In genomic region chr3R:30734576-30734975, dm6 we compare ENCODE assay signal across 1 fruit fly cellular context.
TF ChIP-seq lines count a peak whose summit lies in the region.

No protein-coding gene starts in this region.

TF ChIP-seq in whole organism, embryonic, 481 proteins besides CTCF, POLR2A, EP300 and RAD21 (continued from another document and continues in another):
- no peak for TF ChIP-seq Fer3 (tag; optimal IDR thresholded peaks at IDR 0.05; lab: Kevin White, UChicago)
- TF ChIP-seq Lpt (GFP tag; optimal IDR thresholded peaks at IDR 0.05; lab: Kevin White, UChicago), result no peak
- peak; percentile 37; the same call in 1 of the 2 replicates for TF ChIP-seq H2.0 (GFP tag; IDR thresholded peaks at IDR 0.05; lab: Robert Waterston, UW)
- TF ChIP-seq Trl (optimal IDR thresholded peaks at IDR 0.05; lab: Kevin White, UChicago), result no peak
- no peak for TF ChIP-seq Trl (GFP tag; optimal IDR thresholded peaks at IDR 0.05; lab: Kevin White, UChicago)
- TF ChIP-seq insv (GFP tag; optimal IDR thresholded peaks at IDR 0.05; lab: Kevin White, UChicago), result no peak
- TF ChIP-seq CG10979 (tag; optimal IDR thresholded peaks at IDR 0.05; lab: Kevin White, UChicago), result peak; percentile 71
- peak; percentile 56 for TF ChIP-seq CG10267 (tag; optimal IDR thresholded peaks at IDR 0.05; lab: Kevin White, UChicago)
- no peak for TF ChIP-seq CG1529 (GFP tag; optimal IDR thresholded peaks at IDR 0.05; lab: Kevin White, UChicago)
- no peak for TF ChIP-seq CG4404 (GFP tag; IDR thresholded peaks at IDR 0.05; lab: Robert Waterston, UW)
- no peak for TF ChIP-seq CG5245 (GFP tag; optimal IDR thresholded peaks at IDR 0.05; lab: Kevin White, UChicago)
- no peak for TF ChIP-seq wek (GFP tag; optimal IDR thresholded peaks at IDR 0.05; lab: Kevin White, UChicago)
- no peak for TF ChIP-seq Hmx (GFP tag; optimal IDR thresholded peaks at IDR 0.05; lab: Kevin White, UChicago)
- TF ChIP-seq Gug (GFP tag; IDR thresholded peaks at IDR 0.05; lab: Robert Waterston, UW), result 0 out of 4 replicates have a peak, but pooled peaks have one; percentile 15
- TF ChIP-seq CG11504 (tag; optimal IDR thresholded peaks at IDR 0.05; lab: Kevin White, UChicago), result peak; percentile 33
- peak; percentile 38 for TF ChIP-seq gsb-n (tag; optimal IDR thresholded peaks at IDR 0.05; lab: Kevin White, UChicago)
- TF ChIP-seq CG2199 (GFP tag; IDR thresholded peaks at IDR 0.05; lab: Robert Waterston, UW), result no peak
- TF ChIP-seq gt (GFP tag; IDR thresholded peaks at IDR 0.05; lab: Robert Waterston, UW), result no peak
- peak; percentile 53 for TF ChIP-seq CG14710 (tag; optimal IDR thresholded peaks at IDR 0.05; lab: Kevin White, UChicago)
- no peak for TF ChIP-seq cg (GFP tag; optimal IDR thresholded peaks at IDR 0.05; lab: Kevin White, UChicago)
- TF ChIP-seq BEAF-32 (GFP tag; optimal IDR thresholded peaks at IDR 0.05; lab: Kevin White, UChicago), result no peak
- TF ChIP-seq CG18764 (GFP tag; optimal IDR thresholded peaks at IDR 0.05; lab: Kevin White, UChicago), result peak; percentile 8
- peak; percentile 32 for TF ChIP-seq Xbp1 (GFP tag; optimal IDR thresholded peaks at IDR 0.05; lab: Kevin White, UChicago)
- TF ChIP-seq sna (GFP tag; IDR thresholded peaks at IDR 0.05; lab: Robert Waterston, UW; ENCODE audit: partially characterized antibody), result no peak
- no peak for TF ChIP-seq CG3726 (GFP tag; IDR thresholded peaks at IDR 0.05; lab: Robert Waterston, UW)
- no peak for TF ChIP-seq dm (GFP tag; optimal IDR thresholded peaks at IDR 0.05; lab: Kevin White, UChicago)
- no peak for TF ChIP-seq CG14050 (GFP tag; IDR thresholded peaks at IDR 0.05; lab: Robert Waterston, UW)
- TF ChIP-seq CG31224 (GFP tag; IDR thresholded peaks at IDR 0.05; lab: Robert Waterston, UW), result no peak
- TF ChIP-seq CG33557 (GFP tag; optimal IDR thresholded peaks at IDR 0.05; lab: Kevin White, UChicago), result peak; percentile 34
- no peak for TF ChIP-seq kni (GFP tag; optimal IDR thresholded peaks at IDR 0.05; lab: Kevin White, UChicago)
- TF ChIP-seq Bdp1 (GFP tag; optimal IDR thresholded peaks at IDR 0.05; lab: Kevin White, UChicago), result no peak
- 0 out of 3 replicates have a peak, but pooled peaks have one; percentile 20 for TF ChIP-seq tgo (GFP tag; IDR thresholded peaks at IDR 0.05; lab: Robert Waterston, UW)
- no peak for TF ChIP-seq CG6791 (GFP tag; IDR thresholded peaks at IDR 0.05; lab: Robert Waterston, UW; ENCODE audit: partially characterized antibody)
- TF ChIP-seq pfk (GFP tag; optimal IDR thresholded peaks at IDR 0.05; lab: Kevin White, UChicago), result no peak
- 0 out of 2 replicates have a peak, but pooled peaks have one; percentile 13 for TF ChIP-seq wor (GFP tag; IDR thresholded peaks at IDR 0.05; lab: Robert Waterston, UW)
- TF ChIP-seq Bgb (GFP tag; IDR thresholded peaks at IDR 0.05; lab: Robert Waterston, UW; ENCODE audit: partially characterized antibody), result no peak
- TF ChIP-seq D19B (GFP tag; optimal IDR thresholded peaks at IDR 0.05; lab: Kevin White, UChicago), result no peak
- no peak for TF ChIP-seq prd (optimal IDR thresholded peaks at IDR 0.05; lab: Kevin White, UChicago)
- peak; percentile 48; the same call in 2 of the 3 replicates for TF ChIP-seq prd (GFP tag; IDR thresholded peaks at IDR 0.05; lab: Robert Waterston, UW)
- no peak for TF ChIP-seq CG12071 (GFP tag; optimal IDR thresholded peaks at IDR 0.05; lab: Kevin White, UChicago)
- no peak for TF ChIP-seq CG14860 (GFP tag; IDR thresholded peaks at IDR 0.05; lab: Robert Waterston, UW; ENCODE audit: partially characterized antibody)
- no peak for TF ChIP-seq HmgD (GFP tag; optimal IDR thresholded peaks at IDR 0.05; lab: Kevin White, UChicago)
- no peak for TF ChIP-seq usp (GFP tag; optimal IDR thresholded peaks at IDR 0.05; lab: Kevin White, UChicago)
- no peak for TF ChIP-seq Dp (GFP tag; optimal IDR thresholded peaks at IDR 0.05; lab: Kevin White, UChicago)
- peak; percentile 75 for TF ChIP-seq sens (GFP tag; lab: Kevin White, UChicago)
- TF ChIP-seq nmo (GFP tag; optimal IDR thresholded peaks at IDR 0.05; lab: Kevin White, UChicago), result peak; percentile 68
- no peak for TF ChIP-seq CG6683 (GFP tag; optimal IDR thresholded peaks at IDR 0.05; lab: Kevin White, UChicago)
- TF ChIP-seq ind (GFP tag; optimal IDR thresholded peaks at IDR 0.05; lab: Kevin White, UChicago), result no peak
- TF ChIP-seq GATAe (GFP tag; conservative IDR thresholded peaks at IDR 0.05; lab: Robert Waterston, UW), result no peak
- TF ChIP-seq CHES-1-like (GFP tag; optimal IDR thresholded peaks at IDR 0.05; lab: Kevin White, UChicago), result no peak
- TF ChIP-seq otp (GFP tag; IDR thresholded peaks at IDR 0.05; lab: Robert Waterston, UW), result no peak
- no peak for TF ChIP-seq CG11398 (GFP tag; optimal IDR thresholded peaks at IDR 0.05; lab: Kevin White, UChicago)
- peak; percentile 32; the same call in 1 of the 2 replicates for TF ChIP-seq CG10366 (GFP tag; IDR thresholded peaks at IDR 0.05; lab: Robert Waterston, UW)
- no peak for TF ChIP-seq Ets65A (GFP tag; lab: Kevin White, UChicago)
- TF ChIP-seq CG2875 (GFP tag; optimal IDR thresholded peaks at IDR 0.05; lab: Kevin White, UChicago), result no peak
- 0 out of 3 replicates have a peak, but pooled peaks have one; percentile 35 for TF ChIP-seq gce (GFP tag; IDR thresholded peaks at IDR 0.05; lab: Robert Waterston, UW)
- TF ChIP-seq sob (GFP tag; IDR thresholded peaks at IDR 0.05; lab: Robert Waterston, UW), result no peak
- TF ChIP-seq CG10543 (GFP tag; optimal IDR thresholded peaks at IDR 0.05; lab: Kevin White, UChicago), result no peak
- TF ChIP-seq vfl (GFP tag; optimal IDR thresholded peaks at IDR 0.05; lab: Kevin White, UChicago), result no peak
- TF ChIP-seq CG10565 (GFP tag; optimal IDR thresholded peaks at IDR 0.05; lab: Kevin White, UChicago), result no peak
- TF ChIP-seq CG2678 (tag; optimal IDR thresholded peaks at IDR 0.05; lab: Kevin White, UChicago), result peak; percentile 45
- no peak for TF ChIP-seq Awh (GFP tag; IDR thresholded peaks at IDR 0.05; lab: Robert Waterston, UW)
- TF ChIP-seq CG8281 (tag; optimal IDR thresholded peaks at IDR 0.05; lab: Kevin White, UChicago), result no peak
- no peak for TF ChIP-seq grn (GFP tag; optimal IDR thresholded peaks at IDR 0.05; lab: Kevin White, UChicago)
- no peak for TF ChIP-seq Oaz (GFP tag; IDR thresholded peaks at IDR 0.05; lab: Robert Waterston, UW)
- TF ChIP-seq aop (GFP tag; IDR thresholded peaks at IDR 0.05; lab: Robert Waterston, UW), result no peak
- TF ChIP-seq Jarid2 (GFP tag; optimal IDR thresholded peaks at IDR 0.05; lab: Kevin White, UChicago), result no peak
- no peak for TF ChIP-seq HLH4C (GFP tag; IDR thresholded peaks at IDR 0.05; lab: Robert Waterston, UW; ENCODE audit: partially characterized antibody)
- no peak for TF ChIP-seq CG3163 (GFP tag; optimal IDR thresholded peaks at IDR 0.05; lab: Kevin White, UChicago)
- TF ChIP-seq Dref (GFP tag; IDR thresholded peaks at IDR 0.05; lab: Robert Waterston, UW), result no peak
- peak; percentile 49 for TF ChIP-seq Ssrp (tag; optimal IDR thresholded peaks at IDR 0.05; lab: Kevin White, UChicago)
- no peak for TF ChIP-seq run (tag; optimal IDR thresholded peaks at IDR 0.05; lab: Kevin White, UChicago)
- no peak for TF ChIP-seq Sry-δ (GFP tag; optimal IDR thresholded peaks at IDR 0.05; lab: Kevin White, UChicago)
- TF ChIP-seq CG9817 (tag; optimal IDR thresholded peaks at IDR 0.05; lab: Kevin White, UChicago), result no peak
- TF ChIP-seq CG31365 (tag; optimal IDR thresholded peaks at IDR 0.05; lab: Kevin White, UChicago), result no peak
- no peak for TF ChIP-seq Nf-YC (tag; optimal IDR thresholded peaks at IDR 0.05; lab: Kevin White, UChicago)
- TF ChIP-seq Dll (GFP tag; IDR thresholded peaks at IDR 0.05; lab: Robert Waterston, UW; ENCODE audit: partially characterized antibody), result no peak
- TF ChIP-seq E2f1 (GFP tag; IDR thresholded peaks at IDR 0.05; lab: Robert Waterston, UW), result peak; percentile 45
- TF ChIP-seq CG31441 (GFP tag; IDR thresholded peaks at IDR 0.05; lab: Robert Waterston, UW), result peak; percentile 67
- TF ChIP-seq sens-2 (GFP tag; IDR thresholded peaks at IDR 0.05; lab: Robert Waterston, UW), result no peak
- TF ChIP-seq CG8089 (GFP tag; optimal IDR thresholded peaks at IDR 0.05; lab: Kevin White, UChicago), result no peak
- no peak for TF ChIP-seq tup (GFP tag; optimal IDR thresholded peaks at IDR 0.05; lab: Kevin White, UChicago)
- TF ChIP-seq CG10147 (GFP tag; optimal IDR thresholded peaks at IDR 0.05; lab: Kevin White, UChicago), result no peak
- no peak for TF ChIP-seq Nf-YB (GFP tag; optimal IDR thresholded peaks at IDR 0.05; lab: Kevin White, UChicago)
- TF ChIP-seq Dip3 (GFP tag; optimal IDR thresholded peaks at IDR 0.05; lab: Kevin White, UChicago), result no peak
- TF ChIP-seq kay (GFP tag; optimal IDR thresholded peaks at IDR 0.05; lab: Kevin White, UChicago), result no peak
- peak; percentile 46; the same call in 1 of the 2 replicates for TF ChIP-seq CG6689 (GFP tag; IDR thresholded peaks at IDR 0.05; lab: Robert Waterston, UW)
- TF ChIP-seq bigmax (GFP tag; optimal IDR thresholded peaks at IDR 0.05; lab: Kevin White, UChicago), result no peak
- TF ChIP-seq CG9797 (GFP tag; optimal IDR thresholded peaks at IDR 0.05; lab: Kevin White, UChicago), result no peak
- TF ChIP-seq CG14667 (GFP tag; IDR thresholded peaks at IDR 0.05; lab: Robert Waterston, UW), result no peak
- TF ChIP-seq gcm (GFP tag; optimal IDR thresholded peaks at IDR 0.05; lab: Kevin White, UChicago), result peak; percentile 2
- TF ChIP-seq Abd-B (GFP tag; optimal IDR thresholded peaks at IDR 0.05; lab: Kevin White, UChicago), result peak; percentile 49
- TF ChIP-seq CG15269 (tag; optimal IDR thresholded peaks at IDR 0.05; lab: Kevin White, UChicago), result peak; percentile 1
- TF ChIP-seq CG6813 (GFP tag; optimal IDR thresholded peaks at IDR 0.05; lab: Kevin White, UChicago), result no peak
- no peak for TF ChIP-seq Dbx (GFP tag; IDR thresholded peaks at IDR 0.05; lab: Robert Waterston, UW)
- no peak for TF ChIP-seq CG8765 (GFP tag; IDR thresholded peaks at IDR 0.05; lab: Robert Waterston, UW)
- TF ChIP-seq lola (GFP tag; optimal IDR thresholded peaks at IDR 0.05; lab: Kevin White, UChicago), result peak in 1 of 3 experiments; percentile 63
- TF ChIP-seq disco-r (GFP tag; optimal IDR thresholded peaks at IDR 0.05; lab: Kevin White, UChicago), result no peak
- TF ChIP-seq Camta (GFP tag; optimal IDR thresholded peaks at IDR 0.05; lab: Kevin White, UChicago), result no peak
- TF ChIP-seq croc (GFP tag; conservative IDR thresholded peaks at IDR 0.05; lab: Robert Waterston, UW), result peak; percentile 21; the same call in 1 of the 3 replicates
- no peak for TF ChIP-seq CG1832 (GFP tag; optimal IDR thresholded peaks at IDR 0.05; lab: Kevin White, UChicago)
- peak in 1 of 2 experiments; percentile 19 for TF ChIP-seq dpn (GFP tag; optimal IDR thresholded peaks at IDR 0.05; lab: Kevin White, UChicago)
- TF ChIP-seq CG1792 (GFP tag; optimal IDR thresholded peaks at IDR 0.05; lab: Kevin White, UChicago), result no peak
- TF ChIP-seq ash1 (GFP tag; optimal IDR thresholded peaks at IDR 0.05; lab: Kevin White, UChicago), result no peak
- no peak for TF ChIP-seq zfh2 (GFP tag; optimal IDR thresholded peaks at IDR 0.05; lab: Kevin White, UChicago)
- TF ChIP-seq CG9932 (GFP tag; IDR thresholded peaks at IDR 0.05; lab: Robert Waterston, UW), result no peak
- TF ChIP-seq dimm (GFP tag; IDR thresholded peaks at IDR 0.05; lab: Robert Waterston, UW), result no peak
- no peak for TF ChIP-seq bab2 (GFP tag; optimal IDR thresholded peaks at IDR 0.05; lab: Kevin White, UChicago)
- TF ChIP-seq caup (GFP tag; optimal IDR thresholded peaks at IDR 0.05; lab: Kevin White, UChicago; ENCODE audit: severe bottlenecking), result no peak
- TF ChIP-seq CG10321 (GFP tag; IDR thresholded peaks at IDR 0.05; lab: Robert Waterston, UW), result no peak
- TF ChIP-seq da (GFP tag; optimal IDR thresholded peaks at IDR 0.05; lab: Kevin White, UChicago), result no peak
- TF ChIP-seq HLH3B (GFP tag; IDR thresholded peaks at IDR 0.05; lab: Robert Waterston, UW), result no peak
- no peak for TF ChIP-seq tll (GFP tag; optimal IDR thresholded peaks at IDR 0.05; lab: Kevin White, UChicago)
- no peak for TF ChIP-seq vnd (GFP tag; IDR thresholded peaks at IDR 0.05; lab: Robert Waterston, UW; ENCODE audit: partially characterized antibody)
- TF ChIP-seq abd-A (tag; optimal IDR thresholded peaks at IDR 0.05; lab: Kevin White, UChicago), result no peak
- no peak for TF ChIP-seq wdn (GFP tag; IDR thresholded peaks at IDR 0.05; lab: Robert Waterston, UW)
- no peak for TF ChIP-seq CG7987 (GFP tag; optimal IDR thresholded peaks at IDR 0.05; lab: Kevin White, UChicago)
- peak; percentile 50; the same call in 1 of the 2 replicates for TF ChIP-seq ranshi (GFP tag; IDR thresholded peaks at IDR 0.05; lab: Robert Waterston, UW)
- TF ChIP-seq Vsx1 (GFP tag; optimal IDR thresholded peaks at IDR 0.05; lab: Kevin White, UChicago), result no peak
- no peak for TF ChIP-seq CG11456 (GFP tag; IDR thresholded peaks at IDR 0.05; lab: Robert Waterston, UW)
- no peak for TF ChIP-seq eve (GFP tag; optimal IDR thresholded peaks at IDR 0.05; lab: Kevin White, UChicago)
- TF ChIP-seq Optix (GFP tag; IDR thresholded peaks at IDR 0.05; lab: Robert Waterston, UW), result no peak
- TF ChIP-seq CG12942 (GFP tag; optimal IDR thresholded peaks at IDR 0.05; lab: Kevin White, UChicago), result no peak
- peak; percentile 34 for TF ChIP-seq CG17359 (tag; optimal IDR thresholded peaks at IDR 0.05; lab: Kevin White, UChicago)
- peak; percentile 6 for TF ChIP-seq PHDP (tag; optimal IDR thresholded peaks at IDR 0.05; lab: Kevin White, UChicago)
- no peak for TF ChIP-seq CG34422 (GFP tag; IDR thresholded peaks at IDR 0.05; lab: Robert Waterston, UW)
- no peak for TF ChIP-seq chinmo (GFP tag; IDR thresholded peaks at IDR 0.05; lab: Robert Waterston, UW; ENCODE audit: partially characterized antibody)
- TF ChIP-seq fd96Cb (tag; optimal IDR thresholded peaks at IDR 0.05; lab: Kevin White, UChicago), result peak; percentile 28
- peak; percentile 50 for TF ChIP-seq D19A (tag; optimal IDR thresholded peaks at IDR 0.05; lab: Kevin White, UChicago)
- TF ChIP-seq CG8290 (GFP tag; optimal IDR thresholded peaks at IDR 0.05; lab: Kevin White, UChicago), result no peak
- no peak for TF ChIP-seq CG8290 (tag; optimal IDR thresholded peaks at IDR 0.05; lab: Kevin White, UChicago)
- no peak for TF ChIP-seq Rfx (GFP tag; IDR thresholded peaks at IDR 0.05; lab: Robert Waterston, UW)
- no peak for TF ChIP-seq CG16779 (GFP tag; IDR thresholded peaks at IDR 0.05; lab: Robert Waterston, UW)
- TF ChIP-seq vvl (GFP tag; IDR thresholded peaks at IDR 0.05; lab: Robert Waterston, UW), result peak; percentile 52
- no peak for TF ChIP-seq lilli (GFP tag; optimal IDR thresholded peaks at IDR 0.05; lab: Kevin White, UChicago)
- TF ChIP-seq Ets97D (GFP tag; optimal IDR thresholded peaks at IDR 0.05; lab: Kevin White, UChicago), result no peak
- TF ChIP-seq ftz-f1 (GFP tag; optimal IDR thresholded peaks at IDR 0.05; lab: Kevin White, UChicago), result no peak
